Fruit fly (Drosophila melanogaster) whole organism, embryonic: Measurements from ENCODE around the gene Lst8.

Experiments used
- Blimp-1 ChIP-seq: fragments of 200-800 bp; sonication (Bioruptor generic); optimal IDR thresholded peaks from 3 replicates; lab custom pipeline; 2018; ENCODE audit warnings: missing biosample characterization, missing genetic modification characterization, mild to moderate bottlenecking, moderate library complexity, missing genetic modification reagents
- C15 ChIP-seq: fragments of 200-800 bp; sonication (Bioruptor generic); IDR thresholded peaks from 3 replicates; pipeline ENCODE4 v1.3.6; 2022; ENCODE audit warnings: missing biosample characterization, missing genetic modification characterization
- CG10321 ChIP-seq: fragments of 200-800 bp; sonication (Bioruptor generic); IDR thresholded peaks from 2 replicates; pipeline ENCODE4 v1.3.6; 2022; ENCODE audit warnings: missing biosample characterization, missing genetic modification characterization
- CG10366 ChIP-seq: fragments of 200-800 bp; sonication (Bioruptor generic); IDR thresholded peaks from 2 replicates; pipeline ENCODE4 v1.3.6; 2022; ENCODE audit warnings: missing biosample characterization, missing genetic modification characterization
- CG10462 ChIP-seq: fragments of 200-800 bp; sonication (Bioruptor generic); optimal IDR thresholded peaks from 2 replicates; lab custom pipeline; 2016; ENCODE audit warnings: missing biosample characterization, missing genetic modification characterization
- CG11085 ChIP-seq: fragments of 200-800 bp; sonication (Bioruptor generic); IDR thresholded peaks from 2 replicates; pipeline ENCODE4 v1.3.6; 2022; ENCODE audit warnings: missing biosample characterization, missing genetic modification characterization
- CG11696 ChIP-seq: fragments of 200-800 bp; sonication (Bioruptor generic); IDR thresholded peaks from 2 replicates; pipeline ENCODE4 v1.3.6; 2022; ENCODE audit warnings: missing biosample characterization, missing genetic modification characterization
- CG12104 ChIP-seq: fragments of 200-800 bp; sonication (Bioruptor generic); optimal IDR thresholded peaks from 3 replicates; lab custom pipeline; 2016; ENCODE audit warnings: missing biosample characterization, missing genetic modification characterization
- CG13287 ChIP-seq: fragments of 200-800 bp; sonication (Bioruptor generic); IDR thresholded peaks from 2 replicates; pipeline ENCODE4 v1.3.6; 2022; ENCODE audit warnings: missing biosample characterization, missing genetic modification characterization; ENCODE audit not compliant: partially characterized antibody
- CG13424 ChIP-seq: fragments of 200-800 bp; sonication (Bioruptor generic); optimal IDR thresholded peaks from 2 replicates; lab custom pipeline; 2019; ENCODE audit warnings: missing biosample characterization, mild to moderate bottlenecking, missing genetic modification characterization, moderate library complexity
- CG15269 ChIP-seq: fragments of 200-800 bp; sonication (Bioruptor generic); optimal IDR thresholded peaks from 2 replicates; lab custom pipeline; 2018; ENCODE audit warnings: missing biosample characterization, mild to moderate bottlenecking, missing genetic modification characterization, moderate library complexity
- CG2712 ChIP-seq: fragments of 200-800 bp; optimal IDR thresholded peaks from 3 replicates; lab custom pipeline; 2019; ENCODE audit warnings: missing biosample characterization, mild to moderate bottlenecking, missing genetic modification characterization, moderate library complexity
- CG32772 ChIP-seq: fragments of 200-800 bp; sonication (Bioruptor generic); IDR thresholded peaks from 2 replicates; pipeline ENCODE4 v1.3.6; 2022; ENCODE audit warnings: missing biosample characterization, missing genetic modification characterization
- CG4424 ChIP-seq: fragments of 200-800 bp; sonication (Bioruptor generic); optimal IDR thresholded peaks from 3 replicates; lab custom pipeline; 2016; ENCODE audit warnings: missing biosample characterization, missing genetic modification characterization
- CG6854 ChIP-seq: fragments of 200-800 bp; sonication (Bioruptor generic); optimal IDR thresholded peaks from 3 replicates; lab custom pipeline; 2017; ENCODE audit warnings: missing biosample characterization, mild to moderate bottlenecking, missing genetic modification characterization
- CG7963 ChIP-seq: fragments of 200-800 bp; sonication (Bioruptor generic); IDR thresholded peaks from 3 replicates; pipeline ENCODE4 v1.3.6; 2022; ENCODE audit warnings: missing biosample characterization, missing genetic modification characterization; ENCODE audit not compliant: partially characterized antibody
- CG8944 ChIP-seq: fragments of 200-800 bp; sonication (Bioruptor generic); optimal IDR thresholded peaks from 3 replicates; lab custom pipeline; 2016; ENCODE audit warnings: missing biosample characterization, missing genetic modification characterization
- Chrac-16 ChIP-seq: fragments of 200-800 bp; sonication (Bioruptor generic); optimal IDR thresholded peaks from 3 replicates; lab custom pipeline; 2016; ENCODE audit warnings: missing biosample characterization, missing genetic modification characterization
- D19A ChIP-seq: fragments of 200-800 bp; optimal IDR thresholded peaks from 3 replicates; lab custom pipeline; 2019; ENCODE audit warnings: missing biosample characterization, mild to moderate bottlenecking, missing genetic modification characterization, moderate library complexity
- Dad ChIP-seq: fragments of 200-800 bp; sonication (Bioruptor generic); optimal IDR thresholded peaks from 3 replicates; lab custom pipeline; 2016; ENCODE audit warnings: missing biosample characterization, missing genetic modification characterization
- Hand ChIP-seq: fragments of 200-800 bp; sonication (Bioruptor generic); optimal IDR thresholded peaks from 2 replicates; lab custom pipeline; 2017; ENCODE audit warnings: mild to moderate bottlenecking, missing biosample characterization, missing genetic modification reagents, missing genetic modification characterization
- HmgD ChIP-seq: fragments of 200-800 bp; sonication (Bioruptor generic); optimal IDR thresholded peaks from 3 replicates; lab custom pipeline; 2016; ENCODE audit warnings: missing biosample characterization, missing genetic modification characterization
- HmgZ ChIP-seq: fragments of 200-800 bp; sonication (Bioruptor generic); optimal IDR thresholded peaks from 2 replicates; lab custom pipeline; 2018; ENCODE audit warnings: missing biosample characterization, mild to moderate bottlenecking, missing genetic modification characterization
- Hr51 ChIP-seq, 2 experiments: fragments of 200-800 bp; sonication (Bioruptor generic); optimal IDR thresholded peaks; 2 replicates in 1 of 2; 3 replicates in 1 of 2; lab custom pipeline; 2016 to 2018; ENCODE audit warnings: missing biosample characterization in 2 of 2, missing genetic modification characterization in 2 of 2, mild to moderate bottlenecking in 1 of 2, moderate library complexity in 1 of 2
- Mad ChIP-seq: fragments of 200-800 bp; sonication (Bioruptor generic); optimal IDR thresholded peaks from 2 replicates; lab custom pipeline; 2016; ENCODE audit warnings: missing biosample characterization, missing genetic modification characterization
- NK7.1 ChIP-seq: fragments of 200-800 bp; sonication (Bioruptor generic); optimal IDR thresholded peaks from 3 replicates; lab custom pipeline; 2016; ENCODE audit warnings: missing biosample characterization, missing genetic modification characterization
- Oaz ChIP-seq: fragments of 200-800 bp; sonication (Bioruptor generic); IDR thresholded peaks from 2 replicates; pipeline ENCODE4 v1.3.6; 2022; ENCODE audit warnings: missing biosample characterization, missing genetic modification characterization
- Pdp1 ChIP-seq, 2 experiments: fragments of 200-800 bp; sonication (Bioruptor generic); optimal IDR thresholded peaks; 3 replicates each; lab custom pipeline; 2016; ENCODE audit warnings: missing biosample characterization in 2 of 2, missing genetic modification characterization in 2 of 2, mild to moderate bottlenecking in 1 of 2, moderate library complexity in 1 of 2
- Sin3A ChIP-seq: fragments of >200 bp; optimal IDR thresholded peaks from 2 replicates; lab custom pipeline; 2018
- ato ChIP-seq: fragments of 200-800 bp; sonication (Bioruptor generic); IDR thresholded peaks from 2 replicates; pipeline ENCODE4 v1.3.6; 2022; ENCODE audit warnings: missing biosample characterization, missing genetic modification characterization; ENCODE audit not compliant: partially characterized antibody
- bsh ChIP-seq, 2 experiments: fragments of 200-800 bp; sonication (Bioruptor generic); optimal IDR thresholded peaks; 2 replicates each; lab custom pipeline; 2017 to 2018; ENCODE audit warnings: mild to moderate bottlenecking in 2 of 2, missing biosample characterization in 2 of 2, missing genetic modification characterization in 2 of 2, moderate library complexity in 1 of 2
- cato ChIP-seq: fragments of 200-800 bp; sonication (Bioruptor generic); optimal IDR thresholded peaks from 2 replicates; lab custom pipeline; 2016; ENCODE audit warnings: missing biosample characterization, missing genetic modification characterization, borderline replicate concordance
- chn ChIP-seq: fragments of 200-800 bp; sonication (Bioruptor generic); optimal IDR thresholded peaks from 2 replicates; lab custom pipeline; 2016; ENCODE audit warnings: missing biosample characterization, missing genetic modification characterization
- ci ChIP-seq: fragments of 200-800 bp; sonication (Bioruptor generic); IDR thresholded peaks from 3 replicates; pipeline ENCODE4 v1.3.6; 2022; ENCODE audit warnings: missing biosample characterization, missing genetic modification characterization
- emc ChIP-seq: fragments of 200-800 bp; sonication (Bioruptor generic); optimal IDR thresholded peaks from 2 replicates; lab custom pipeline; 2016; ENCODE audit warnings: missing biosample characterization, missing genetic modification characterization
- fu2 ChIP-seq: fragments of 200-800 bp; sonication (Bioruptor generic); optimal IDR thresholded peaks from 2 replicates; lab custom pipeline; 2016; ENCODE audit warnings: missing biosample characterization, missing genetic modification characterization
- gem ChIP-seq: fragments of 200-800 bp; sonication (Bioruptor generic); optimal IDR thresholded peaks from 2 replicates; lab custom pipeline; 2019; ENCODE audit warnings: missing biosample characterization, mild to moderate bottlenecking, missing genetic modification characterization, moderate library complexity
- gro ChIP-seq: fragments of 200-800 bp; sonication (Bioruptor generic); optimal IDR thresholded peaks from 2 replicates; lab custom pipeline; 2016; ENCODE audit warnings: missing biosample characterization, missing genetic modification characterization
- jigr1 ChIP-seq: fragments of 200-800 bp; sonication (Bioruptor generic); IDR thresholded peaks from 3 replicates; pipeline ENCODE4 v1.3.6; 2022; ENCODE audit warnings: missing biosample characterization, missing genetic modification characterization
- luna ChIP-seq: fragments of 200-800 bp; sonication (Bioruptor generic); optimal IDR thresholded peaks from 2 replicates; lab custom pipeline; 2016; ENCODE audit warnings: missing biosample characterization, missing genetic modification characterization
- nmo ChIP-seq: fragments of 200-800 bp; sonication (Bioruptor generic); optimal IDR thresholded peaks from 2 replicates; lab custom pipeline; 2018; ENCODE audit warnings: missing biosample characterization, mild to moderate bottlenecking, missing genetic modification characterization, moderate library complexity
- prd ChIP-seq, 3 experiments: fragments of >200 bp in 2 of 3; fragments of 200-800 bp in 1 of 3; sonication (Bioruptor generic) in 1 of 3; optimal IDR thresholded peaks in 2 of 3; IDR thresholded peaks in 1 of 3; 2 replicates in 2 of 3; 3 replicates in 1 of 3; pipeline versions ENCODE4 v1.3.6 to Lab custom; 2017 to 2022; ENCODE audit warnings: missing biosample characterization in 1 of 3, missing genetic modification characterization in 1 of 3
- pum ChIP-seq: fragments of 200-800 bp; sonication (Bioruptor generic); optimal IDR thresholded peaks from 2 replicates; lab custom pipeline; 2016; ENCODE audit warnings: missing biosample characterization, missing genetic modification characterization
- sc ChIP-seq, 3 experiments: fragments of >200 bp in 2 of 3; fragments of 200-800 bp in 1 of 3; sonication (Bioruptor generic) in 1 of 3; optimal IDR thresholded peaks; 2 replicates in 2 of 3; 3 replicates in 1 of 3; lab custom pipeline; 2017; ENCODE audit warnings: mild to moderate bottlenecking in 1 of 3, missing biosample characterization in 1 of 3, missing genetic modification characterization in 1 of 3, missing genetic modification reagents in 1 of 3
- schlank ChIP-seq: fragments of 200-800 bp; sonication (Bioruptor generic); optimal IDR thresholded peaks from 2 replicates; lab custom pipeline; 2018; ENCODE audit warnings: missing biosample characterization, mild to moderate bottlenecking, missing genetic modification characterization
- seq ChIP-seq: fragments of 200-800 bp; sonication (Bioruptor generic); IDR thresholded peaks from 2 replicates; pipeline ENCODE4 v1.3.6; 2022; ENCODE audit warnings: missing biosample characterization, missing genetic modification characterization
- sob ChIP-seq: fragments of 200-800 bp; sonication (Bioruptor generic); IDR thresholded peaks from 2 replicates; pipeline ENCODE4 v1.3.6; 2022; ENCODE audit warnings: missing biosample characterization, missing genetic modification characterization
- tup ChIP-seq: fragments of 200-800 bp; sonication (Bioruptor generic); optimal IDR thresholded peaks from 2 replicates; lab custom pipeline; 2016; ENCODE audit warnings: missing biosample characterization, mild to moderate bottlenecking, missing genetic modification characterization, moderate library complexity

The Lst8 gene

DNA sequence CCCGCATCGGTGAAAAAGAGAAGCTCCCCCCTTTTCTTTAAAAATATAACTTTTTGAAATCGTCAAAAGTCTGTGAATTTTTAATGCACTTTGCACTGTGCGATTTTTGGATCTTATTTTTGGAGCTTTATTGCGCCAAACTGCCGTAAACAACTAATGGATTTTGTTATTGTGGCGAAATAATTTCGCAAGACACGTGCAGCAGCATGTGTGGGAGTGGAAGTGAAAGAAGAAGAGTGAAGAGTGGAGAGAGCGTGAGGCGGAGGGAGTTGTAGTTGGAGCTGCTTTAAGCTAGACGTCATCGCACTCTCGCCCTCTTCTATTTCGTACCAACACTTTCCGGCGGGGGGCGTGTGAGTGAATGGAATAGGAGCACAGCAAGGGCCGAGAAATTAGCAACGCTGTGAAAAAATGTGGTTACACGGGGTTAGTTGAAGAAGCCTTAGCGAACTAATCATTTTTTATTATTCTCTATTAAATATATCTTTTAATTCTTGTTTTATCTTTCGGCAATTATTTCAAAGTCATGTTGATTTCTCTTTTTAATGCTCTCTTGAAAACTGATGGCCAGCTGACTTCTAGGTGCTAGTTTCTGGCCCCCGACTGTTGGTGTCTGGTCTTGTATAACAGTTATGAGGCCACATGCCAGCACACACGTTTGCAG, 22.2 kb downstream of the Lst8 start (continued):
- TF ChIP-seq prd (optimal IDR thresholded peaks at IDR 0.05; lab: Kevin White, UChicago), result no peak
- TF ChIP-seq prd (GFP tag; IDR thresholded peaks at IDR 0.05; lab: Robert Waterston, UW), result peak; percentile 93
- TF ChIP-seq fu2 (GFP tag; lab: Kevin White, UChicago), result peak; percentile 7
- peak; percentile 46 for TF ChIP-seq pum (GFP tag; lab: Kevin White, UChicago)
- TF ChIP-seq CG12104 (GFP tag; lab: Kevin White, UChicago), result peak; percentile 87
- peak; percentile 94 for TF ChIP-seq sob
- no peak for TF ChIP-seq sc (optimal IDR thresholded peaks at IDR 0.05; lab: Kevin White, UChicago)
- TF ChIP-seq sc (GFP tag; optimal IDR thresholded peaks at IDR 0.05; lab: Kevin White, UChicago), result peak; percentile 90
- TF ChIP-seq bsh (GFP tag; optimal IDR thresholded peaks at IDR 0.05; lab: Kevin White, UChicago), result peak; percentile 94 to 95
- peak; percentile 97 for TF ChIP-seq CG15269 (tag; lab: Kevin White, UChicago)
- peak; percentile 90 for TF ChIP-seq Chrac-16 (GFP tag; lab: Kevin White, UChicago)
- TF ChIP-seq nmo (GFP tag; lab: Kevin White, UChicago), result peak; percentile 96
- peak; percentile 96 for TF ChIP-seq Hand (GFP tag; lab: Kevin White, UChicago)
- TF ChIP-seq cato (GFP tag; lab: Kevin White, UChicago), result peak; percentile 84
- no peak for TF ChIP-seq HmgD (GFP tag; lab: Kevin White, UChicago)
- TF ChIP-seq CG10366, result peak; percentile 94
- peak; percentile 94 for TF ChIP-seq CG6854 (GFP tag; lab: Kevin White, UChicago)
- TF ChIP-seq HmgZ, result peak; percentile 97
- peak; percentile 94 for TF ChIP-seq seq
- TF ChIP-seq ato, result no peak
- peak; percentile 88 for TF ChIP-seq schlank (tag; lab: Kevin White, UChicago)
- TF ChIP-seq CG13287, result no peak
- TF ChIP-seq C15 (GFP tag; lab: Robert Waterston, UW), result peak; percentile 74; the same call in 1 of the 3 replicates
- peak; percentile 98 for TF ChIP-seq CG11696 (GFP tag; lab: Robert Waterston, UW)
- TF ChIP-seq emc (GFP tag; lab: Kevin White, UChicago), result peak; percentile 6
- peak; percentile 78 to 97 for TF ChIP-seq Pdp1 (GFP tag; optimal IDR thresholded peaks at IDR 0.05; lab: Kevin White, UChicago)
- TF ChIP-seq CG8944 (GFP tag; lab: Kevin White, UChicago), result peak; percentile 52
- TF ChIP-seq tup (GFP tag; lab: Kevin White, UChicago), result peak; percentile 75
- TF ChIP-seq CG10462 (GFP tag; lab: Kevin White, UChicago), result peak; percentile 79
- TF ChIP-seq Hr51 (GFP tag; optimal IDR thresholded peaks at IDR 0.05; lab: Kevin White, UChicago), result peak; percentile 44 to 96
- peak; percentile 89 for TF ChIP-seq CG4424 (GFP tag; lab: Kevin White, UChicago)
- TF ChIP-seq luna (GFP tag; lab: Kevin White, UChicago), result no peak
- no peak for TF ChIP-seq NK7.1 (GFP tag; lab: Kevin White, UChicago)
- peak; percentile 87 for TF ChIP-seq Blimp-1 (GFP tag; lab: Kevin White, UChicago)
- peak; percentile 73 for TF ChIP-seq Mad (GFP tag; lab: Kevin White, UChicago)
- peak; percentile 95 for TF ChIP-seq CG2712 (tag; lab: Kevin White, UChicago)
- TF ChIP-seq CG11085 (GFP tag; lab: Robert Waterston, UW), result peak; percentile 81
- peak; percentile 88 for TF ChIP-seq Oaz (GFP tag; lab: Robert Waterston, UW)
- no peak for TF ChIP-seq Sin3A
- peak; percentile 96 for TF ChIP-seq CG13424 (tag; lab: Kevin White, UChicago)
- peak; percentile 90 for TF ChIP-seq jigr1
- peak; percentile 57 for TF ChIP-seq chn (GFP tag; lab: Kevin White, UChicago)
- TF ChIP-seq Dad, result peak; percentile 46
- peak; percentile 92 for TF ChIP-seq CG32772 (GFP tag; lab: Robert Waterston, UW)
- TF ChIP-seq gem (tag; lab: Kevin White, UChicago), result peak; percentile 97
- TF ChIP-seq gro (GFP tag; lab: Kevin White, UChicago), result no peak
- TF ChIP-seq ci, result peak; percentile 95
- peak; percentile 75 for TF ChIP-seq CG10321
- no peak for TF ChIP-seq CG7963 (GFP tag; lab: Robert Waterston, UW)
- TF ChIP-seq D19A (tag; lab: Kevin White, UChicago), result peak; percentile 91
